Fruit fly (Drosophila melanogaster): ENCODE measurements around the gene CG32376.
A peak's percentile ranks its signal among the peaks of the same experiment; 100 is the strongest.

CG32376 gene

DNA sequence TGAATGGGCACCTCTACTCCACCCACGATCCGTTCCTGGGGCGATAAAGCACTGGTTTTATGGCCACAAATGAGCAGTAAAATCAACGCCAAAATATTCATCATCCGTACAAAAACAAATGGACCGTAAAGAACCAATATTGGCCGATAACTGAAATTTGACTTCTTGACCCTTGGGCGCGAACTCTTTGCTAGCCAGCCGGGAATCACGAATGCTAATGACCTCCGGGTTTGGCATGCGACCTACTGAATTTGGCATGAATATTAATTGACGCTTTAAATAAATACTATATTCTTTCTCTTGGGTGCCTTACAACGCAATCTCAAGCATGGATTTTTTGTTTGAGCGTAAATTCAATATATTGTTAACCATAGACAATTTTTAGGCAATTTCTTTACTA, 2.5 kb downstream of the CG32376 start, which contains the start of gene CG16998:
TSS of gene CG16998 (minus strand) at position 101 of the 400 bp plus-strand sequence.
- TF ChIP-seq CG8478 (optimal IDR thresholded peaks at IDR 0.05), result no peak
- TF ChIP-seq usp (GFP tag; optimal IDR thresholded peaks at IDR 0.05), result no peak
- no peak for TF ChIP-seq psq (optimal IDR thresholded peaks at IDR 0.05)
- no peak for TF ChIP-seq Dll (optimal IDR thresholded peaks at IDR 0.05)
- TF ChIP-seq pan (optimal IDR thresholded peaks at IDR 0.05), result no peak
- no peak for TF ChIP-seq EcR (GFP tag; optimal IDR thresholded peaks at IDR 0.05)

DNA sequence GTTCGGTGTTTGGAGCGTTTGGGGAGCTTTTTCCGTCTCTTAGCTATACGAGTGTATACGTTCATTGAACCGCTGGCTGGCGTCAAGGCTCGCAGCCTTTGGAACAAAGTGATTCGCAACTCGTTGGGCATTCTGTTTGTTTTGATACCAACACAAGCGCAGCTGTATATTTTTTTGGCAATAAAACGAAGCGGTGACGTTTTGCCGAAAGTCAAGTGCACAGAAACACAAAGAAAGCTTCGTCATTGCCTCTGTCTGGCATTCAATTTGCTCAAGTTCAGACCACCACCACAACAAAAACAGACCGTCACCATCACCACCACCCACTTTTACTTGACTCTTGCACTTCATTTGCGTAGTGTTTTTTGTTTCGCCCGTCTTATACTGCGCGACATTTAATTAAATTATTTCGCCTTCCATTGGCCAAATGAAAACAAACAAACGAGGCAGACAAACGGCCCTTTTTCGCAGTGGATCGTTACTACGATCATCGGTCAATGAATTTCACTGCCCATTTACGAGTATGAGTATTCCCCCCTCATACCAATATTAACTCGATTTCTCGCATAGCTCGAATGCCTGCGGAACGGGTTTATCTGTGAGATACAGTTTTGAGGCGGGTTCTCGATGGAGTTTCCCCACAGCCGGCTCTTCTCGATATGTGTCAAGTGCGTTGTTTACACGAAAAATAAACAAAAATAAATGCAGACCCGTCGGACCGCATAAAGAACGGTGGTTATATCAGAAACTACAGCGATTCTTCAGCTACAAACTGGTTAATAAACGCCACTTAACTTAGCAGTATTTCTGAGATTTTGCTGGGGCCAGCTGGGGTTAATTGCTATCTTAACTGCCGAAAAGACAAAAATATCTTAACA, 11.6 kb downstream of the CG32376 start:
- TF ChIP-seq psq (optimal IDR thresholded peaks at IDR 0.05), result no peak
- no peak for TF ChIP-seq pan (optimal IDR thresholded peaks at IDR 0.05)
- no peak for TF ChIP-seq usp (GFP tag; optimal IDR thresholded peaks at IDR 0.05)
- TF ChIP-seq EcR (GFP tag; optimal IDR thresholded peaks at IDR 0.05), result peak in 1 of 2 experiments; percentile 15
- no peak for TF ChIP-seq Dll (optimal IDR thresholded peaks at IDR 0.05)

dm6 chr3L:7529081-7530021, 12.9 kb downstream of the CG32376 start:
- TF ChIP-seq usp (GFP tag; optimal IDR thresholded peaks at IDR 0.05), result no peak
- TF ChIP-seq EcR (GFP tag; optimal IDR thresholded peaks at IDR 0.05), result no peak
- TF ChIP-seq pan (optimal IDR thresholded peaks at IDR 0.05), result no peak
- TF ChIP-seq psq (optimal IDR thresholded peaks at IDR 0.05), result no peak
- no peak for TF ChIP-seq Dll (optimal IDR thresholded peaks at IDR 0.05)
- TF ChIP-seq CG8478 (optimal IDR thresholded peaks at IDR 0.05), result no peak

DNA sequence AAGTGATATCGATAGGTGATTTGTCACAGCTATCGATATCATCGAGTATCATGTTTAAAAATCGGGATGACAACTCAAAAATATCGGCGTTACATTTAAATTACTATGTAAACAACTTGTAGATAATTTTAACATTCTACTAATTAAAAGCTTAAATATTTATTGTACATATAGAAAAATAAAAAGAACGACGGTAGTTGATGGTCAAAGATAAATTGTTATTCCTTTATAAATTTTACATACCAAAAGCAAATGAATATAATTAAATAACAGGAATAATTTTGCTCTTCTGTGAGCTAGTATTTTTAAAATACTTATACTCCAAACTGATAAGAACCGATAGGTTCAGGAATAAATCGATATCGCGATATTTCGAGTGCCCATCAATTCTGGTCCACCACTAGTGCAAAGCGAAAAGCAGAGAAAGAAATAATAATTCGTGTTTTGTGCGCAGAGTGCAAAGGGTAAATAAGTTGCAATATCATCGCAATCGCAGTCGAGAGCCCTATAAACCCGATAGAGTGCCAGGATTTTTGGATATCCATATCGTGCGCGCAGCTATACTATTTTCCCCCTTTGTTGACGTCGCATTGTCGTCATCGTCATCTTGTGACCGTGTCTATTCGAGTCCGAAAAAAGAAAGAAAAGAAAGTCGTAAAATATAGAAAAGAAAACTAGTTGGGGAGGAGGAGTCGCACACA, 13.7 kb downstream of the CG32376 start, which contains the start of gene lqf:
TSS of gene lqf (plus strand) at position 401 of the 701 bp plus-strand sequence.
- TF ChIP-seq CG8478 (optimal IDR thresholded peaks at IDR 0.05) (no peak), EcR (GFP tag; optimal IDR thresholded peaks at IDR 0.05) (no peak), psq (optimal IDR thresholded peaks at IDR 0.05) (no peak), usp (GFP tag; optimal IDR thresholded peaks at IDR 0.05) (no peak), Dll (optimal IDR thresholded peaks at IDR 0.05) (no peak), pan (optimal IDR thresholded peaks at IDR 0.05) (no peak)

dm6 chr3L:7527661-7528379, 14.4 kb downstream of the CG32376 start:
- TF ChIP-seq pan (optimal IDR thresholded peaks at IDR 0.05) (no peak), Dll (optimal IDR thresholded peaks at IDR 0.05) (no peak), psq (optimal IDR thresholded peaks at IDR 0.05) (no peak), usp (GFP tag; optimal IDR thresholded peaks at IDR 0.05) (no peak), EcR (GFP tag; optimal IDR thresholded peaks at IDR 0.05) (no peak), CG8478 (optimal IDR thresholded peaks at IDR 0.05) (no peak)

- TF ChIP-seq usp (GFP tag; optimal IDR thresholded peaks at IDR 0.05) (no peak), pan (optimal IDR thresholded peaks at IDR 0.05) (no peak), CG8478 (optimal IDR thresholded peaks at IDR 0.05) (no peak), psq (optimal IDR thresholded peaks at IDR 0.05) (no peak), EcR (GFP tag; optimal IDR thresholded peaks at IDR 0.05) (no peak), Dll (optimal IDR thresholded peaks at IDR 0.05) (no peak)
Measured at dm6 chr3L:7521847-7522246, 20.4 kb downstream of the CG32376 start.

DNA sequence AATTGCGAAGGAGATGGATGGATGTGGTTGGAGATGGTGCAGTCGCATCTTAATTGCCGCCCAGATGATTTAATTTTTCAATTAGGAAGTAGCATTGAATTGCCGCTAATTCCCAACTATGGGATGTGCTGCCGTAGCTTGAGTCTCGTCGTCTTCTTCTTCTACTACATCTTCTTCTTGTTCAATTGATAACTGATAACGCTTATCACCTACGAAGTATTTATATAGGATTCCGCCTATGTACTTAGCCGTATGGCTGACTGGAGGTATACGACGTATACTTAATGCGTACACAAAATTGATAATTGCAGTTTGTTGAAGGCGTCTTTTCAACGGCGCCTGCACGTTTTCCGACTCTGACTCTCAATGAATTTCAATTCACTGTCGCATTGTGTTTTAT, 21.6 kb downstream of the CG32376 start:
- no peak for TF ChIP-seq EcR (GFP tag; optimal IDR thresholded peaks at IDR 0.05)
- TF ChIP-seq psq (optimal IDR thresholded peaks at IDR 0.05), result no peak
- no peak for TF ChIP-seq pan (optimal IDR thresholded peaks at IDR 0.05)
- TF ChIP-seq Dll (optimal IDR thresholded peaks at IDR 0.05), result no peak
- TF ChIP-seq CG8478 (optimal IDR thresholded peaks at IDR 0.05), result no peak
- no peak for TF ChIP-seq usp (GFP tag; optimal IDR thresholded peaks at IDR 0.05)

- TF ChIP-seq EcR (GFP tag; optimal IDR thresholded peaks at IDR 0.05) (no peak), usp (GFP tag; optimal IDR thresholded peaks at IDR 0.05) (no peak), pan (optimal IDR thresholded peaks at IDR 0.05) (no peak), CG8478 (optimal IDR thresholded peaks at IDR 0.05) (no peak), Dll (optimal IDR thresholded peaks at IDR 0.05) (no peak), psq (optimal IDR thresholded peaks at IDR 0.05) (no peak)
Measured at dm6 chr3L:7519219-7519618, 23.0 kb downstream of the CG32376 start.

DNA sequence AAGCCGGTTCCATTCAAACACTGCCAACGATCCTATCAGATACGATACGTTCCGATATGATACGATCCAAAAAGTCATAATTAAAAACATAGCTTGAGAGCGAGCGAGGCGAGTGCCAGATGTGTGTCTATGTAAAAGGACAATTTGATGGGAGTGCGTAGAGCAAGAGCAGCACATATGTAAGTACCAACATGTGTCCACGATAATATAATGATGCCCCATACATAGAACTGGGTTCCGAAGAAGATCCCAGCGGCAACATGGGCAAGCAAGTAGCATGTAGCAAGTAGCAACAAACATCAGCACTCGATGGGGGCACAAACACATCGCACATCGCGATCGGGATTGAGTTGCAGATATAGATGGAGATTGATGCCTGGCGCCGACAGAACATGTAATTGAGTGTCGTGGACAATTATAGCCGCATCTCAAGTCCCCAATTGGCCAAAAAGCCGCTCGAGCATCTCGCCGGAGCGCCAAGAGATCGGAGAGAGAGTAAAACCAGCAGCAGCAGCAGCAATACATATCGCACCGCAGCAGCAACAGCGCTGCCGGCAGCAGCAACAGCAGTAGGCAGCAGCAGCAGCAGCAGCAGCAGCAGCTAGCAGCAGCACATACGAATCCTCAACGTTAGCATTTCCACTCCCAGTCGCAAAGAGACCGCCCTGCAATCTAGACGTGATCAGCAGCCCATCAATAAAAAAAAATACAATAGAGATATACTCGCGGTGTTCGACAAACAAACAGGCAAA, 23.7 kb downstream of the CG32376 start, which contains the start of gene ltl:
TSS of gene ltl (plus strand) at position 647 of the 752 bp plus-strand sequence.
- TF ChIP-seq usp (GFP tag; optimal IDR thresholded peaks at IDR 0.05) (no peak), CG8478 (optimal IDR thresholded peaks at IDR 0.05) (no peak), psq (optimal IDR thresholded peaks at IDR 0.05) (no peak), Dll (optimal IDR thresholded peaks at IDR 0.05) (no peak), pan (optimal IDR thresholded peaks at IDR 0.05) (no peak), EcR (GFP tag; optimal IDR thresholded peaks at IDR 0.05) (no peak)

Measured in whole organism.